Fruit fly (Drosophila melanogaster): ENCODE results near the gene Top3beta.

- peak; percentile 46 to 48 for TF ChIP-seq CTCF (optimal IDR thresholded peaks at IDR 0.05)
- no peak for TF ChIP-seq CG8478 (optimal IDR thresholded peaks at IDR 0.05)
These were observed at the start of gene Top3beta, which contains the start of gene wuho for dm6 chrX:6287842-6288241.
